Fruit fly (Drosophila melanogaster) whole organism: Measurements from ENCODE around the gene Brd8.

Source experiments
- CG8478 ChIP-seq: fragments of >200 bp; optimal IDR thresholded peaks from 2 replicates; lab custom pipeline; 2018; ENCODE audit warnings: inconsistent platforms
- Dll ChIP-seq: fragments of >200 bp; optimal IDR thresholded peaks from 2 replicates; lab custom pipeline; 2017
- EcR ChIP-seq, 2 experiments: fragments of >200 bp; optimal IDR thresholded peaks; 2 replicates each; lab custom pipeline; 2017; ENCODE audit warnings: missing biosample characterization in 2 of 2, missing genetic modification characterization in 2 of 2, missing genetic modification reagents in 2 of 2
- pan ChIP-seq: fragments of >200 bp; optimal IDR thresholded peaks from 2 replicates; lab custom pipeline; 2017
- psq ChIP-seq: fragments of >200 bp; optimal IDR thresholded peaks from 2 replicates; lab custom pipeline; 2017
- usp ChIP-seq: fragments of >200 bp; optimal IDR thresholded peaks from 2 replicates; lab custom pipeline; 2017; ENCODE audit warnings: missing biosample characterization, missing genetic modification characterization, mixed read lengths

The Brd8 gene

DNA sequence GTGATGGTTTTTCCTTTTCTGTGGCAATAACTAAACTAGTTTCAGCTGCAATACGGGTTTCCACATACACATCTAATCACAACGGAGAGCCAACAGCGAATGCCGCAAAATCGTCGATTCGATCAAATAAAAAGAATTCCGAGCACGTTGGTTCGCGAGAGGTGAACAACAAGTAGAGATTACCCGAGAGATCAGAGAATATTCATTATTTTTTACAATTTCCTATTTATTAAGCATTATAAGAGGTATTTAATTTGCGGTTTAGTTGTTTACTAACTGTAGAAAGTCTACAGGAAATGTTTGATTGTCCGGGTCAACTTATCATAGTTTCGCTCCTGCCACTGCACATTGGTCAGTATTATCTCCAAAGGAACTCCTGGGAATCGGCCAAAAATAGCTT, 15.3 kb downstream of the Brd8 start, which contains the start of gene CG11951:
Gene CG11951 (minus strand): TSS at position 101 of the 400 bp plus-strand sequence.
- TF ChIP-seq EcR (GFP tag; optimal IDR thresholded peaks at IDR 0.05; lab: Kevin White, UChicago) = no peak
- no peak for TF ChIP-seq pan
- TF ChIP-seq usp (GFP tag; lab: Kevin White, UChicago) = no peak
- no peak for TF ChIP-seq Dll (lab: Kevin White, UChicago)
- no peak for TF ChIP-seq psq (lab: Kevin White, UChicago)
- TF ChIP-seq CG8478 (lab: Kevin White, UChicago) = no peak

DNA sequence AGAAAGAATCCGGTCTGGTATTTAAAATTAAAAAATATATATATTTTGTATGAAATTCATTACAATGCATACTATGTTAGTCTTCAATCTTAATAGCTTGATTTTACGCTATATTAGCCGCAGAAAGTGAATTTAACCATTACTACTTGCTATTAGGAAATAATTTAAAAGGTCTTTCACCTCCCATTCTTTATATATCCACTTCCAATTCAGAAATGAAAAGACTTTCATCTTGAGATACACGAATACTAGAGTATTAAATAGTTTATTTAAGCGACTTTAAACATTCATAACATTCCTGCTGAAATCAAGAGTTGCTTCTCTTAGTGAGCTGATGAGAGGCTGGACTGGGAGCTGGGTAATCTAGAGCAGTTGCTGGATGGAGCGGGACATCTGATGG, 21.4 kb downstream of the Brd8 start, which contains the start of gene CG31445:
Gene CG31445 (minus strand): TSS at position 101 of the 400 bp plus-strand sequence.
- no peak for TF ChIP-seq EcR (GFP tag; optimal IDR thresholded peaks at IDR 0.05; lab: Kevin White, UChicago)
- no peak for TF ChIP-seq Dll (lab: Kevin White, UChicago)
- no peak for TF ChIP-seq psq (lab: Kevin White, UChicago)

DNA sequence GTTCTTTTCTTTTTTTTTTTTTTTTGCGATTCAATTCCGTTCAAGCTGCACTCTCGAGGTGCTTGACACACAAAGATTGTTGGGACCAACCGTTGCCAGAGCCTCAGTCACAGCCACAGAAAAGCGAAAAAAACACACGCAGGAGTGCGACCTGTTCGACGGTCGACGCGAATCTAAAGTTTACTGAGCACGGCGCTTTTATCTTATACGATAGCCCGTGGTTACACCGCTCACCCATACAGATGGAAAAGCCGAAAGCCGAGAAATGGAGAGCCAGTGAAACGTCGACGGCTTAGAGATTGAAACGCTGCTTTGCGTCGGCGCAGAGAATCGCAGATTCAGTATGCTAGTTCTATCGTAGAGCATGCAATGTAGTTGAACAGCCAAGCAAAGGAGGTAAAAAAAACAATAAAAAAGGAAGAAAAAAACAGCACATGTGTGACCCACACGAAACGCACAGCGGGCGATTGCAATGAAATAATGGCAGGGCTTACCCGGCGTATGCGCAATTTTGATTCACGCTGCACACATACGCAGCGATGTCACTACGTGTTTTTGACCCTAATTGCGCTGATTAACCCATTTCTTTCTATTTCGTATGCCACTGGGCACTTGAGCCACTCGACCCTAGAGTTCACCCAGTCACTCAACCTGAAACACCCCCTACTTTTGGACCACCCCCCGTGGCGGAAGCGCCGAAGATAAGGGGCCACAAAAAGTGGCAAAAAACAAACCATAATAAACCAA, 27.2 kb downstream of the Brd8 start, which contains the start of gene SP1029:
Gene SP1029 (minus strand): TSS at position 180 of the 747 bp plus-strand sequence.
- peak in 1 of 2 experiments; percentile 37 for TF ChIP-seq EcR (GFP tag; optimal IDR thresholded peaks at IDR 0.05; lab: Kevin White, UChicago)
- TF ChIP-seq usp (GFP tag; lab: Kevin White, UChicago) = no peak

dm6 chr3R:29251418-29251817, 28.1 kb downstream of the Brd8 start:
- TF ChIP-seq Dll (lab: Kevin White, UChicago) = no peak
- TF ChIP-seq usp (GFP tag; lab: Kevin White, UChicago) = no peak
- no peak for TF ChIP-seq psq (lab: Kevin White, UChicago)
- no peak for TF ChIP-seq pan
- TF ChIP-seq CG8478 (lab: Kevin White, UChicago) = no peak
- no peak for TF ChIP-seq EcR (GFP tag; optimal IDR thresholded peaks at IDR 0.05; lab: Kevin White, UChicago)

DNA sequence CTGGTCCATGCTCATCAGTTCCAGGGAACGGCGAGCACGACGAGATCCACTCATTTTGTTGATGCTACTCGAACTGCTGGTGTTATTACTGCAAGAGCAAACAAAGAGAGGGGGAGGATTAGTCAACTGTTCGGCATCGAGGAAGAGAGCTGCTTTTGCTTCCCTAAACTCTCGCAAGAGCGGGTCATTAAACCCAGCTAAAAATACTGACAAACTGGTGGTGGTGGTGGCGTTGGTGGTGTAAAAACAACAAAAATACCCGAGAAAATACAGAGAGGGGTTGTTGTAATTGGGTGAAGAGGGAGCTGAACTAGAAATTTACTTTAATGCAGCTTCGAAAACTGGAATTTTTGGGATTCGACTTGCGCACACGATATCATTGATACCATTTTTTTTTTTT, 30.6 kb downstream of the Brd8 start:
- TF ChIP-seq CG8478 (lab: Kevin White, UChicago) (no peak), pan (no peak), Dll (lab: Kevin White, UChicago) (no peak), usp (GFP tag; lab: Kevin White, UChicago) (no peak), EcR (GFP tag; optimal IDR thresholded peaks at IDR 0.05; lab: Kevin White, UChicago) (peak in 1 of 2 experiments; percentile 50)

DNA sequence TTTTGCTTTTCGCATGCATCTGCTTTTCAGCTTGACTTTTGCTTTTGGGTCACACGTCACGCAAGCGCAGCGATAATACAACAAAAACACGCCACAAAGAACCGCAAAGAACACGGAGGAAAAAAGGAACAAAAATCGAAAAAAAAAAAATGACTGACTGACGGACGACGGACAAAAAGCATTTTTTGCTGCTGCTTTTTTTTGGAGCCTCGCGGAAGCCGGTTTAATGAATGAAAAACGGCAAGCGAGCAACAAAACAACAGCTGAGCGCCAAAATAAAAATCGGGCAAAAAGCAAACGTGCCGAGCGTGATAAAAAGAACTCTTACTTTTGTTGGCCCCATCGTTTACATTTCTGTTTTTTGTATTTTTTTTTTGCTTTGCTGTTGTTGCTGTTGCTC, 31.1 kb downstream of the Brd8 start:
- TF ChIP-seq EcR (GFP tag; optimal IDR thresholded peaks at IDR 0.05; lab: Kevin White, UChicago) (no peak), CG8478 (lab: Kevin White, UChicago) (no peak), psq (lab: Kevin White, UChicago) (no peak), pan (no peak), usp (GFP tag; lab: Kevin White, UChicago) (no peak), Dll (lab: Kevin White, UChicago) (no peak)

dm6 chr3R:29255166-29255962, 32.1 kb downstream of the Brd8 start, which contains the start of gene stg:
Gene stg, minus strand, starts transcription at chr3R:29255800.
- TF ChIP-seq EcR (GFP tag; optimal IDR thresholded peaks at IDR 0.05; lab: Kevin White, UChicago) = no peak
- TF ChIP-seq CG8478 (lab: Kevin White, UChicago) = no peak
- TF ChIP-seq pan = no peak
- TF ChIP-seq usp (GFP tag; lab: Kevin White, UChicago) = no peak
- no peak for TF ChIP-seq psq (lab: Kevin White, UChicago)
- no peak for TF ChIP-seq Dll (lab: Kevin White, UChicago)

DNA sequence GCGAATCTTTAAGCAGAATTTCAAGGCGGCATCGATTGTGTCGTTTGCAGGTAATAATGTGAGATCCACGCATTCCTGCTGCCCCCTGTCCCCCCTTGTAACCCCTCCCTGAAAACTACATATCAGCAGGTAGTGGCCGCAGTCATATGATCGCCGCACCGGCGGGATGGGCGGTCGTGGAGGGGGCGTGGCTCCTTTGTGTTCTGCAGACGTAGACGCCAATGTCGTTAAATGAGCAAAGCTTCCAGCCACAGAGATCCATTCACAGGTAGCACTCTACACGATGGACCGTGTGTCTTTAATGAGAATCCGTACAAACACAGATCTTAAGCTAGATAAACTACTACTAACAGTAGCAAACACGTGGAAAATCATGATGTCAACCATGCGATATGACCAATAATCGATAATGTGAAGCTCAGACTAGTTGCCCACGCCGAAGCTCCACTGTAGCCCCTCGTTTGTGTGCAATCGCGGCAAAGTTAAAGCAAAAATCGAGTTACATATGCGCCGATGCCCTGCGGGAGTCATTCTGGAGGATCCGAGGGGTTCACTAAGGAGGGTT, 32.8 kb downstream of the Brd8 start, which contains the start of gene CG45544:
Gene CG45544 (plus strand): TSS at position 523 of the 565 bp plus-strand sequence.
- peak in 1 of 2 experiments; percentile 12 for TF ChIP-seq EcR (GFP tag; optimal IDR thresholded peaks at IDR 0.05; lab: Kevin White, UChicago)
- peak; percentile 1 for TF ChIP-seq pan
- TF ChIP-seq Dll (lab: Kevin White, UChicago) = no peak
- TF ChIP-seq CG8478 (lab: Kevin White, UChicago) = no peak

dm6 chr3R:29256811-29257439, 33.6 kb downstream of the Brd8 start:
- TF ChIP-seq psq (lab: Kevin White, UChicago) = no peak
- TF ChIP-seq EcR (GFP tag; optimal IDR thresholded peaks at IDR 0.05; lab: Kevin White, UChicago) = no peak
- no peak for TF ChIP-seq Dll (lab: Kevin White, UChicago)
- no peak for TF ChIP-seq CG8478 (lab: Kevin White, UChicago)
- TF ChIP-seq pan = no peak
- no peak for TF ChIP-seq usp (GFP tag; lab: Kevin White, UChicago)

DNA sequence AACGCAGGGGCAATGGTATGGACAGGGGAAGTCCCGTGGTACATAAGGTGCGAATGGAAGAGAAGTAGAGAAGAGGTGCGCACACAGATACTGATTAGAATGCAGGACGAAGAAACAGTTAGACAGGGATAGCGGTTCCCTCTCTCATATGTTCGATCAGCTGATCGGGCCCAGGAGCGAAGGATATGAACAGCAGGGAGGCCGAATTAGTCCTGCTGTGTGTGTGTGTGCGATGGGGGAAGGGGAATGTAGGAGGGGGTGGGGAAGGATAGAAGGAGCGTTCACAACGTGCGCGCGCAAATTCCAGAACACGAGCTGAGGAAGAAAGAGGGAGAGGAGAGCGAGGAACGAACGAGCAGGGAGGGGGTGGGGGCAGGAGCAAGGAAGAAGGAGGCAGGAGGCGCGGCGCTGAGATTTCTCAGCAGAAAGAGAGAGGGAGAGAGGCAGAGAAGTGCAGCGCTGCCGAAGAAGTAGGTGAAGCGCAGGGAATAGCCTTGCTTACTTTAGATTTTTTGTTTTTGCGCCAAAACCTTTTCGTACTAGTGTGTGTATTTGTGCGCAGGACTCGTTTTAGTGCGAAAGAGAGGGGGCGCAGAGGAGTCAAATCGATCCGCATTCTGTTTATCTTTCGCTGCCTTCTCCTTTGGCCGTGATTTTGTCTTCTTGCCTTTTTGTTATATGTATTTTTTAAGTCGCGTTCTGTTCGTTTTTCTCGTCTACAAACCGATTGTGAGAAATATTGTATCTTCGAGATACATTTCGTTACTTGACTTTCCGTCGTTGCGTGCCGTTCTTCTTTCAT, 34.8 kb downstream of the Brd8 start:
- TF ChIP-seq Dll (lab: Kevin White, UChicago) = no peak
- TF ChIP-seq EcR (GFP tag; optimal IDR thresholded peaks at IDR 0.05; lab: Kevin White, UChicago) = no peak
- TF ChIP-seq psq (lab: Kevin White, UChicago) = no peak
- TF ChIP-seq usp (GFP tag; lab: Kevin White, UChicago) = no peak
- no peak for TF ChIP-seq pan
- no peak for TF ChIP-seq CG8478 (lab: Kevin White, UChicago)
